Worm (Caenorhabditis elegans) whole organism, midembryonic: ENCODE data around the gene scl-8.

ENCODE experiments used
- T22C8.4 ChIP-seq: fragments of 200-800 bp; sonication (Bioruptor generic); IDR thresholded peaks from 2 replicates; pipeline ENCODE4 v1.3.6; 2022; ENCODE audit warnings: missing genetic modification characterization, missing compliant biosample characterization
- cog-1 ChIP-seq: sonication (generic microtip); optimal IDR thresholded peaks from 2 replicates; lab custom pipeline; 2016; ENCODE audit warnings: missing genetic modification characterization, missing compliant biosample characterization
- flt-1 ChIP-seq: fragments of 200-800 bp; sonication (Bioruptor generic); IDR thresholded peaks from 2 replicates; pipeline ENCODE4 v1.3.6; 2022; ENCODE audit warnings: missing genetic modification characterization, missing compliant biosample characterization
- klf-2 ChIP-seq: fragments of 200-800 bp; sonication (Bioruptor generic); conservative IDR thresholded peaks from 2 replicates; pipeline ENCODE4 v1.3.6; 2022; ENCODE audit warnings: missing genetic modification reagents, missing genetic modification characterization, missing compliant biosample characterization
- med-1 ChIP-seq: sonication (generic microtip); optimal IDR thresholded peaks from 2 replicates; lab custom pipeline; 2017; ENCODE audit warnings: missing genetic modification characterization, mild to moderate bottlenecking, missing compliant biosample characterization, antibody characterized with exemption, missing genetic modification reagents; ENCODE audit not compliant: insufficient read depth
- ref-1 ChIP-seq: fragments of 200-800 bp; sonication (Bioruptor generic); conservative IDR thresholded peaks from 2 replicates; pipeline ENCODE4 v1.3.6; 2022; ENCODE audit warnings: missing genetic modification reagents, missing genetic modification characterization, missing compliant biosample characterization
- tab-1 ChIP-seq: fragments of 200-800 bp; sonication (Bioruptor generic); IDR thresholded peaks from 2 replicates; pipeline ENCODE4 v1.3.6; 2022; ENCODE audit warnings: missing genetic modification characterization, missing compliant biosample characterization
- ztf-23 ChIP-seq: fragments of 200-800 bp; sonication (Bioruptor generic); IDR thresholded peaks from 2 replicates; pipeline ENCODE4 v1.3.6; 2022; ENCODE audit warnings: missing genetic modification reagents, missing genetic modification characterization, missing compliant biosample characterization
- ztf-29 ChIP-seq: fragments of 200-800 bp; sonication (Bioruptor generic); IDR thresholded peaks from 2 replicates; pipeline ENCODE4 v1.3.6; 2022; ENCODE audit warnings: missing genetic modification reagents, missing genetic modification characterization, missing compliant biosample characterization

The scl-8 gene

ce11 chrIV:13086705-13087104 lies 15.2 kb downstream of the scl-8 start, which contains the start of gene spin-2:
spin-2 (plus strand) TSS chrIV:13087005.
- TF ChIP-seq klf-2 (GFP tag; lab: Robert Waterston, UW) = no peak
- TF ChIP-seq med-1 = no peak
- TF ChIP-seq cog-1 = no peak
- no peak for TF ChIP-seq ref-1 (GFP tag; lab: Robert Waterston, UW)
- no peak for TF ChIP-seq ztf-23
- no peak for TF ChIP-seq T22C8.4 (GFP tag; lab: Robert Waterston, UW)
- no peak for TF ChIP-seq tab-1 (GFP tag; lab: Robert Waterston, UW)
- TF ChIP-seq ztf-29 (GFP tag; lab: Robert Waterston, UW) = no peak
- no peak for TF ChIP-seq flt-1 (GFP tag; lab: Robert Waterston, UW)

ce11 chrIV:13089671-13090242 lies 18.2 kb downstream of the scl-8 start:
- TF ChIP-seq ztf-23 = no peak
- no peak for TF ChIP-seq flt-1 (GFP tag; lab: Robert Waterston, UW)
- 0 out of 2 replicates have a peak, but pooled peaks have one; percentile 47 for TF ChIP-seq tab-1 (GFP tag; lab: Robert Waterston, UW)
- no peak for TF ChIP-seq klf-2 (GFP tag; lab: Robert Waterston, UW)
- no peak for TF ChIP-seq cog-1
- no peak for TF ChIP-seq T22C8.4 (GFP tag; lab: Robert Waterston, UW)

- no peak for TF ChIP-seq flt-1 (GFP tag; lab: Robert Waterston, UW)
- no peak for TF ChIP-seq ztf-29 (GFP tag; lab: Robert Waterston, UW)
- no peak for TF ChIP-seq klf-2 (GFP tag; lab: Robert Waterston, UW)
- TF ChIP-seq cog-1 = no peak
- no peak for TF ChIP-seq ztf-23
- no peak for TF ChIP-seq med-1
- no peak for TF ChIP-seq tab-1 (GFP tag; lab: Robert Waterston, UW)
- TF ChIP-seq T22C8.4 (GFP tag; lab: Robert Waterston, UW) = no peak
- no peak for TF ChIP-seq ref-1 (GFP tag; lab: Robert Waterston, UW)
Observed at ce11 chrIV:13090967-13091366, 19.4 kb downstream of the scl-8 start, which contains the start of gene col-132. col-132 (minus strand) TSS chrIV:13091067.

ce11 chrIV:13093677-13094076 lies 22.1 kb downstream of the scl-8 start, which contains the start of the genes prcc-1 and C39E9.12:
prcc-1 (minus strand) TSS chrIV:13093795.
C39E9.12 (plus strand) TSS chrIV:13094007.
- TF ChIP-seq T22C8.4 (GFP tag; lab: Robert Waterston, UW) (peak; percentile 75), ref-1 (GFP tag; lab: Robert Waterston, UW) (no peak)

ce11 chrIV:13095462-13095861 lies 23.9 kb downstream of the scl-8 start, which contains the start of gene rfc-3:
rfc-3 (plus strand) TSS chrIV:13095762.
- TF ChIP-seq flt-1 (GFP tag; lab: Robert Waterston, UW) (no peak), cog-1 (no peak), tab-1 (GFP tag; lab: Robert Waterston, UW) (no peak), ztf-29 (GFP tag; lab: Robert Waterston, UW) (no peak), klf-2 (GFP tag; lab: Robert Waterston, UW) (no peak), med-1 (no peak), T22C8.4 (GFP tag; lab: Robert Waterston, UW) (no peak), ref-1 (GFP tag; lab: Robert Waterston, UW) (no peak), ztf-23 (no peak)

- TF ChIP-seq cog-1 (no peak), tab-1 (GFP tag; lab: Robert Waterston, UW) (no peak), ztf-23 (no peak), flt-1 (GFP tag; lab: Robert Waterston, UW) (no peak), ref-1 (GFP tag; lab: Robert Waterston, UW) (no peak), klf-2 (GFP tag; lab: Robert Waterston, UW) (no peak), T22C8.4 (GFP tag; lab: Robert Waterston, UW) (no peak), med-1 (no peak), ztf-29 (GFP tag; lab: Robert Waterston, UW) (no peak)
Observed at ce11 chrIV:13096778-13097177, 25.2 kb downstream of the scl-8 start.

ce11 chrIV:13098652-13099051 lies 27.1 kb downstream of the scl-8 start, which contains the start of the genes dli-1, tin-9.2 and exos-4.1:
dli-1 (minus strand) TSS chrIV:13098792.
tin-9.2 (plus strand) TSS chrIV:13098995.
exos-4.1 (plus strand) TSS chrIV:13098999.
- TF ChIP-seq cog-1 (peak; percentile 42), T22C8.4 (GFP tag; lab: Robert Waterston, UW) (no peak)

- TF ChIP-seq ztf-29 (GFP tag; lab: Robert Waterston, UW) (no peak), tab-1 (GFP tag; lab: Robert Waterston, UW) (no peak), T22C8.4 (GFP tag; lab: Robert Waterston, UW) (no peak), ref-1 (GFP tag; lab: Robert Waterston, UW) (no peak), flt-1 (GFP tag; lab: Robert Waterston, UW) (no peak), ztf-23 (no peak), med-1 (no peak), klf-2 (GFP tag; lab: Robert Waterston, UW) (no peak), cog-1 (no peak)
Observed at ce11 chrIV:13100415-13100814, 28.9 kb downstream of the scl-8 start, which contains the start of gene fask-1. fask-1 (plus strand) TSS chrIV:13100715.

- TF ChIP-seq klf-2 (GFP tag; lab: Robert Waterston, UW) = no peak
- no peak for TF ChIP-seq flt-1 (GFP tag; lab: Robert Waterston, UW)
- TF ChIP-seq cog-1 = no peak
- no peak for TF ChIP-seq ztf-23
- TF ChIP-seq T22C8.4 (GFP tag; lab: Robert Waterston, UW) = no peak
- TF ChIP-seq tab-1 (GFP tag; lab: Robert Waterston, UW) = no peak
- no peak for TF ChIP-seq med-1
- TF ChIP-seq ref-1 (GFP tag; lab: Robert Waterston, UW) = no peak
- no peak for TF ChIP-seq ztf-29 (GFP tag; lab: Robert Waterston, UW)
Observed at ce11 chrIV:13104900-13105299, 33.4 kb downstream of the scl-8 start, which contains the start of gene rde-11. rde-11 (plus strand) TSS chrIV:13105200.

- TF ChIP-seq ref-1 (GFP tag; lab: Robert Waterston, UW) (no peak), klf-2 (GFP tag; lab: Robert Waterston, UW) (no peak), tab-1 (GFP tag; lab: Robert Waterston, UW) (no peak), flt-1 (GFP tag; lab: Robert Waterston, UW) (no peak)
Observed at ce11 chrIV:13107359-13107758, 35.8 kb downstream of the scl-8 start, which contains the start of gene B0564.2. B0564.2 (plus strand) TSS chrIV:13107659.
